Comparison of ENCODE assay signal across 1 fruit fly cellular context in the genomic region with DNA sequence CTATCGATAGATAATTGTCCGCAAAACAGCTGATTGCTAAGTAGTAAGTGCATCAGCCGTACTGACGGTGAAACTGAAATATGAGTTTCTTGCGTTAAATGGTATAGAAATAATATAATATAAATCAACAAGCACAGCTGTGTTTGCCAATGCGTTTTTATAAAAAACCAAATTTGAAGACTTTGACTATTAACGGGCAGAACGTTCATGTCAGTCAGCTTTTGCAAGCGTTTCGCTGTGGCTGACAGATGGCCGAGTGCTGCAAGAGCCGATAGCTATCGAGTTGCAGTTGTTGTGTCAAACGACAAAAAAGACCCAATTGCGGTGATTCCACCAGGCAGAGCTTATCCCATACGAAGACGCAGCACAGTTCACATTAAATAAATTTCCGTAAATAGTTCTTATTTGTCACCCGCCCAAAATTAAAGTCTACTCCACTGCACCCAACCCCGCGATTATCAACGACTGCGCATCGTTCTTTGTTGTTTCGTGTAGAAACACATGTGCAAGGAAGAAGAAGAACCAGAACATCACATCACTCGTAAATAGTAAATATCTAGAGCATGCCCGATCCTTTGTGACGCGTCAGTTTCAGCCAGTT.
TF ChIP-seq lines count a peak whose summit lies in the region.

A gene (minus strand): TSS at position 51 of the 601 bp plus-strand sequence.
A gene (plus strand): TSS at position 296 of the 601 bp plus-strand sequence.

TF ChIP-seq in whole organism, embryonic, 481 proteins besides CTCF, POLR2A, EP300 and RAD21 (continued from another document):
- no peak for TF ChIP-seq CG3163 (GFP tag; optimal IDR thresholded peaks at IDR 0.05; lab: Kevin White, UChicago)
- no peak; the same call in 2 of the 3 replicates for TF ChIP-seq CG17361 (GFP tag; IDR thresholded peaks at IDR 0.05; lab: Robert Waterston, UW)
- no peak for TF ChIP-seq Blimp-1 (GFP tag; optimal IDR thresholded peaks at IDR 0.05; lab: Kevin White, UChicago)
- no peak for TF ChIP-seq exex (tag; optimal IDR thresholded peaks at IDR 0.05; lab: Kevin White, UChicago)
- TF ChIP-seq pzg (GFP tag; optimal IDR thresholded peaks at IDR 0.05; lab: Kevin White, UChicago): peak; percentile 63
- TF ChIP-seq CG6175 (GFP tag; IDR thresholded peaks at IDR 0.05; lab: Robert Waterston, UW): no peak
- no peak for TF ChIP-seq Adf1 (GFP tag; IDR thresholded peaks at IDR 0.05; lab: Robert Waterston, UW)
- TF ChIP-seq CG1603 (tag; optimal IDR thresholded peaks at IDR 0.05; lab: Kevin White, UChicago): peak; percentile 54
- no peak for TF ChIP-seq sc (optimal IDR thresholded peaks at IDR 0.05; lab: Kevin White, UChicago)
- TF ChIP-seq sc (GFP tag; optimal IDR thresholded peaks at IDR 0.05; lab: Kevin White, UChicago): no peak
- TF ChIP-seq CG14050 (GFP tag; IDR thresholded peaks at IDR 0.05; lab: Robert Waterston, UW): no peak
- peak; percentile 78 for TF ChIP-seq ewg (GFP tag; optimal IDR thresholded peaks at IDR 0.05; lab: Kevin White, UChicago)
- TF ChIP-seq pb (GFP tag; optimal IDR thresholded peaks at IDR 0.05; lab: Kevin White, UChicago): no peak
- peak; percentile 33; the same call in 1 of the 3 replicates for TF ChIP-seq CG11560 (tag; IDR thresholded peaks at IDR 0.05; lab: Robert Waterston, UW)
- TF ChIP-seq Six4 (GFP tag; optimal IDR thresholded peaks at IDR 0.05; lab: Kevin White, UChicago): no peak
- TF ChIP-seq CG16815 (GFP tag; optimal IDR thresholded peaks at IDR 0.05; lab: Kevin White, UChicago): no peak
- no peak for TF ChIP-seq CG18262 (tag; optimal IDR thresholded peaks at IDR 0.05; lab: Kevin White, UChicago)
- no peak for TF ChIP-seq usp (GFP tag; optimal IDR thresholded peaks at IDR 0.05; lab: Kevin White, UChicago)
- TF ChIP-seq CG3838 (GFP tag; optimal IDR thresholded peaks at IDR 0.05; lab: Kevin White, UChicago): no peak
- TF ChIP-seq Drgx (GFP tag; IDR thresholded peaks at IDR 0.05; lab: Robert Waterston, UW): no peak
- peak; percentile 65; the same call in 1 of the 2 replicates for TF ChIP-seq sob (GFP tag; IDR thresholded peaks at IDR 0.05; lab: Robert Waterston, UW)
- TF ChIP-seq HmgZ (tag; optimal IDR thresholded peaks at IDR 0.05; lab: Kevin White, UChicago): peak; percentile 7
- no peak for TF ChIP-seq CHES-1-like (GFP tag; optimal IDR thresholded peaks at IDR 0.05; lab: Kevin White, UChicago)
- no peak for TF ChIP-seq sr (GFP tag; IDR thresholded peaks at IDR 0.05; lab: Robert Waterston, UW)
- no peak for TF ChIP-seq CG34376 (GFP tag; optimal IDR thresholded peaks at IDR 0.05; lab: Kevin White, UChicago)
- no peak for TF ChIP-seq kni (GFP tag; optimal IDR thresholded peaks at IDR 0.05; lab: Kevin White, UChicago)
- TF ChIP-seq ara (GFP tag; IDR thresholded peaks at IDR 0.05; lab: Robert Waterston, UW): no peak
- no peak for TF ChIP-seq Eip74EF (GFP tag; optimal IDR thresholded peaks at IDR 0.05; lab: Kevin White, UChicago)
- TF ChIP-seq Atf6 (GFP tag; IDR thresholded peaks at IDR 0.05; lab: Robert Waterston, UW): no peak
- peak; percentile 11 for TF ChIP-seq CG9797 (GFP tag; optimal IDR thresholded peaks at IDR 0.05; lab: Kevin White, UChicago)
- TF ChIP-seq Elba2 (GFP tag; optimal IDR thresholded peaks at IDR 0.05; lab: Kevin White, UChicago): no peak
- no peak for TF ChIP-seq repo (GFP tag; optimal IDR thresholded peaks at IDR 0.05; lab: Kevin White, UChicago)
- no peak for TF ChIP-seq fd96Cb (tag; optimal IDR thresholded peaks at IDR 0.05; lab: Kevin White, UChicago)
- TF ChIP-seq lola (GFP tag; optimal IDR thresholded peaks at IDR 0.05; lab: Kevin White, UChicago): no peak
- TF ChIP-seq C15 (GFP tag; IDR thresholded peaks at IDR 0.05; lab: Robert Waterston, UW): no peak
- peak; percentile 72; the same call in 2 of the 3 replicates for TF ChIP-seq mld (GFP tag; IDR thresholded peaks at IDR 0.05; lab: Robert Waterston, UW; ENCODE audit: partially characterized antibody)
TF ChIP-seq in whole organism, embryonic: peak in this region for 133.
